Worm (Caenorhabditis elegans): ENCODE data around the gene Y6E2A.4.
"Not testable (repeated sequence)": the region's sequence is repeated elsewhere in the genome, so short reads cannot be mapped to it uniquely, and the experiment has no call there.

Gene Y6E2A.4

DNA sequence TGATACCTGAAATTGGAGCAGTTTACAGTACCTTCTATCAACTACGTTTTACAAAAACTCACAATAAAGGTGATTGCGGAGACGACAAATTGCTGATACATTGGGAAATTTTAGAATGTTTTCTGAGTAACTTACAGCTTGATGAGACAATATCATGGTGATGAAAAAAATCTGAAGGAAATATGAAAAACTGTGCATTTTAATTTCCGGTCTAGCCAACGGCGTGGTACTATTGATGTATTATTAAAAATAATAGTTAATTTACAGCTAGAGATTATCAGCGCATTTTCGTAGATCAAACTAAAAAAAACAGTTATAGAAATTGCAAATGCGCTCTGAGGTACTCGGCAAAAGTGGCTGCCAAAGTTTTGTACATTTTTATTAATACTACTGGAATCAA, 18.5 kb downstream of the Y6E2A.4 start, which contains the start of gene srx-29:
Gene srx-29, minus strand, starts transcription at position 101 of the 400 bp plus-strand sequence.
- TF ChIP-seq him-1 (tag; optimal IDR thresholded peaks at IDR 0.05) (no peak), dao-5 (tag; optimal IDR thresholded peaks at IDR 0.05) (no peak), W03F9.2 (tag; optimal IDR thresholded peaks at IDR 0.05) (no peak)

DNA sequence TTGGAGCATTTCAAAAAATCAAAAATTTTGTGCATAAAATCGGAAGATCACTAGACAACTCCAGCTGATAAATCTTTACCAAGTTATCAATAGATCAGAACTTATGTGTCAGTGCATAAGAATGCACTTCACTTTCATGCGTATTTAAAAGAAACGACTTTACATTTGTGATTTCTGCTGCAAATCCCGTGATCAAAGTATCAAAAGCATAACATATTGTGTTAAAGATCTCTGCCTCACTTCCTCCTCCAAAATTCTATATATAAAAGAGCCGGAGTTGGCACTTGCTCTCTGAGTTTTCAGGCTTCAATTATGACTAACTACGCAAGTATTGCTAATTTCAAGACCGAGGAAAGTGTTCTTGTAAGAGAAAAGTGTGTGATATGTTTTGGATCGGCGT, 22.9 kb downstream of the Y6E2A.4 start, which contains the start of gene nhr-198:
Gene nhr-198, plus strand, starts transcription at position 313 of the 400 bp plus-strand sequence.
- TF ChIP-seq him-1 (tag; optimal IDR thresholded peaks at IDR 0.05) (no peak), W03F9.2 (tag; optimal IDR thresholded peaks at IDR 0.05) (no peak), dao-5 (tag; optimal IDR thresholded peaks at IDR 0.05) (no peak)

DNA sequence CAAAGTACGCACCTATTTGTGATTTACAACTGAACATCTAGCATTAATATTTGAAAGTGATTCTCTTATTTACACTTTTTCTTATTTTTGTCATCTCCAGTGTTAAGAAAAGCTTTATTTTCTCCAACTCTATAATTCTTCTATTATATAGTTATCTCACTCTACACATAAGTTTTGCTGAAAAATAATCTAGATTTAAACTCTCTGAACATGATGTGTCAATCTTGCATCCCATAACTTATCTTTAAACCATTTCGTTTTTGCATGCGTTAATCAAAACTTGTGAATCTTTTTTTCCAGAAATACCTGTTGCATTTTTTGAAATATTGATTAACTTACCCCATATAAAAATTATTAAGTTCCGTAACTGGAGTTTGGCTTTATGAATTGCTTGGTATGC, 26.6 kb downstream of the Y6E2A.4 start, which contains the start of gene nhr-268:
Gene nhr-268, plus strand, starts transcription at position 301 of the 400 bp plus-strand sequence.
- TF ChIP-seq him-1 (tag; optimal IDR thresholded peaks at IDR 0.05) (no peak), W03F9.2 (tag; optimal IDR thresholded peaks at IDR 0.05) (no peak), dao-5 (tag; optimal IDR thresholded peaks at IDR 0.05) (no peak)

DNA sequence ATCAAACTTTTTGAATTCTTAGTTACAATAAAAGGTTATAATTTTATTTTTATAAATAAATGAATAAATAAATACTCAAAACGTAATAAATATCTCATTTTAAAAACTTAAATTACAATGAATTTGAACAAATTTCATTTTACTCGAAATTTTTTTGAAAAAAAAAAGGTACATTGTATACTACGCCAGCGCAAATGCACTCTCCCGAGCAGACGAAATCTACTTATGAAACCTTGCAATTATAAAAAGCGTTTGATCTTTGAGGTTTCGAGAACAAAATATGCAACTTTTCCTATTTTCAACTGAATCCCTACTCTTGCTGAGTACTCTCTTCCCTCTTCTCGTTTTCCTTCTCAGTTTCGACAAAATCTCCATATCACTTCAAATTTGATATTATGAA, 28.9 kb downstream of the Y6E2A.4 start, which contains the start of gene nhr-197:
Gene nhr-197, plus strand, starts transcription at position 301 of the 400 bp plus-strand sequence.
- no peak for TF ChIP-seq him-1 (tag; optimal IDR thresholded peaks at IDR 0.05)
- no peak for TF ChIP-seq dao-5 (tag; optimal IDR thresholded peaks at IDR 0.05)
- no peak for TF ChIP-seq W03F9.2 (tag; optimal IDR thresholded peaks at IDR 0.05)

DNA sequence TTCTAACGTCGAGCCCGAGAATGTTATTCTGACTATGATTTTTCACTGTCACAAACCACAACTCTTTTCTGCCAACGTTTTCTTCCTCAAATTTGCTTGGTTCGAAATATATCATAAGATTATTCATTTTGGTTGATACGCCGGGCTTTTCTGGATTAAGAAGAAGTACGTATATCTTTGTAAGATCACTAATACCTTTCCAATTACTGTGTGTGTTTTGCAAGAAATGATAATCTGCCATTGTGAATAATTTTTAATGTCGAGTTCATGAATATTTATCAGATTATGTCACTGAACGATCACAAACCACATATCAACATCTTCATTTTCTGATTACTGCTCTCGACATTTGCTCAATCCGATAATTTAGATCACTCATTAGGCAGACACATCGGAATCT, 31.0 kb downstream of the Y6E2A.4 start, which contains the start of gene nhr-196:
Gene nhr-196, plus strand, starts transcription at position 118 of the 400 bp plus-strand sequence.
- TF ChIP-seq W03F9.2 (tag; optimal IDR thresholded peaks at IDR 0.05) (no peak), dao-5 (tag; optimal IDR thresholded peaks at IDR 0.05) (no peak), him-1 (tag; optimal IDR thresholded peaks at IDR 0.05) (no peak)

DNA sequence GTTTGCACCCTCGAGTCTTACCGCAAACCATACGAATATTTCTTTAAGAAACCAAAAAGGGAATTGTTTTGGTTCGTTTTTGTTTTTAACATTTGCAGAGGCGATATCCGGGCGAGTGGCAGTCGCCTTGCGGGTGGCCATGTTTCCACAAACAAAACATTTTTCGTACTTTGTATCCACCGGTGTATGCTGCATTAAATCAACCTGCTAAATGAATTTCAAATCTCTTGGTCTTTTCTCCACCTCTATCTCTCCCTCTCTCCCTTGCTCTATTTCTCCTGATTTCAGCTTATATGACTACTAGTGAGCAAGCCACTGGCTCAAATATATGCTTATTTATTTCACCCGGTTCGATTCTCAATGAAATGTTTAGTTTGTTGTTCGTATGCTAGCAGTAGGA, 39.4 kb downstream of the Y6E2A.4 start, which contains the start of gene nhr-52:
Gene nhr-52, plus strand, starts transcription at position 301 of the 400 bp plus-strand sequence.
- TF ChIP-seq dao-5 (tag; optimal IDR thresholded peaks at IDR 0.05) (no peak), W03F9.2 (tag; optimal IDR thresholded peaks at IDR 0.05) (no peak), him-1 (tag; optimal IDR thresholded peaks at IDR 0.05) (no peak)

DNA sequence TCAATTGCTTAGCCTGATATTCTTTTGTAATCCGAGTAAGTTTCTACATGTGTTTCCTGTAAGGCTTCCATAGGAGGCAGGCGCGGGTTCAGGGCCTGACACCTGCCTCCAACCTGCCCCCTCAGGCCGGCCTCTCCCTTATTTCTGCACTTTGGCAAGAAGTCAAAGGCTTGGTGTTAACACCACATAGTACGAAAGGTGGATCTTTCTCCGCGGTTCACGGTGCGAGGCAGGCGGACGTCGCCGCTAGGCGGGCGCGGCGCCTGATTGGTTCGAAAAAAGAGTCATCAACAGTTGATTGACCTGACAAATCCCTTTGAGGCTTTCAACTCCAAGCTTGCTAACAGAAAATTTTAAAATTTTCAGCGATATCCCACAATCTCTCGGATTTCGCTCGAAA, 41.7 kb downstream of the Y6E2A.4 start:
- TF ChIP-seq dao-5 (tag; optimal IDR thresholded peaks at IDR 0.05), result no peak
- no peak for TF ChIP-seq W03F9.2 (tag; optimal IDR thresholded peaks at IDR 0.05)
- no peak for TF ChIP-seq him-1 (tag; optimal IDR thresholded peaks at IDR 0.05)

DNA sequence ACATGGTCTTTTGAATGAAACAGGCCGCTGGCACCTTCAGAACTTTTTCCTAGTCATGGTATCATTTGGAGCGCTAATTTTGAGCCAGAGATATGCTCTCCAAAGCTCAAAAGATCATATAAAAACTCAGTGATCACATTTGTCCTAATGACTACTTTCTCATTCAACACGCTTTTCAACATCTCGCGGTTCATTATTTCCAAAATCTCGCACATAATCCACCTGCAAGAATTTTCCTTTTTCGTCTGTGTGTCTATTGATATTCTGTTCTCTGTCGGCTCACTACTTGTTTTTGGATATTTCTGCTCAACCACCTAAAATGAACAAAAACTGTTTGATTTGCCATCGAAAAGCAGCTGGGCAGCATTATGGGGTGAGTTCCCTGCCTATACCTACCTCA, 42.9 kb downstream of the Y6E2A.4 start, which contains the start of gene nhr-51:
Gene nhr-51, plus strand, starts transcription at position 301 of the 400 bp plus-strand sequence.
- TF ChIP-seq W03F9.2 (tag; optimal IDR thresholded peaks at IDR 0.05) (no peak), dao-5 (tag; optimal IDR thresholded peaks at IDR 0.05) (no peak), him-1 (tag; optimal IDR thresholded peaks at IDR 0.05) (no peak)

DNA sequence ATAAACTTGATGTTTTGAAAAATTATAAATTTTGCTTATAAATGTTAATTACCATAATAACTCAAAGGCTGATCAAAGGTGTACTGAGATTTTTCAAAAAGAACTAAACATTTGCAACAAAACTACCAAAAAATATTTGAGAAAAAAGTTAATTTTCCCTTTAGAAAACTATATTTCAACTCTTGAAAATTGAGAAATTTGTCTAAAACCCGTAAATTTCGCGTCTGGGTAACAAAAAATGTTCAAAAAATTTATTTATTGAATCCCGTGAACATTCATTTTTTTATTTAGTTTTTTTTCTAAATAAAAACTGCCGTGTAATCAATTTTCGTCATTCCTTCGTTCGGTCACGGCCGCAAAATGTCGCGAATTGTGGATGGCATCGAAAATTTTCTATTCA, 46.4 kb downstream of the Y6E2A.4 start, which contains the start of gene K06B4.15:
Gene K06B4.15, plus strand, starts transcription at position 301 of the 400 bp plus-strand sequence.
- not testable (repeated sequence) for TF ChIP-seq him-1, dao-5, W03F9.2 (tag; optimal IDR thresholded peaks at IDR 0.05)

DNA sequence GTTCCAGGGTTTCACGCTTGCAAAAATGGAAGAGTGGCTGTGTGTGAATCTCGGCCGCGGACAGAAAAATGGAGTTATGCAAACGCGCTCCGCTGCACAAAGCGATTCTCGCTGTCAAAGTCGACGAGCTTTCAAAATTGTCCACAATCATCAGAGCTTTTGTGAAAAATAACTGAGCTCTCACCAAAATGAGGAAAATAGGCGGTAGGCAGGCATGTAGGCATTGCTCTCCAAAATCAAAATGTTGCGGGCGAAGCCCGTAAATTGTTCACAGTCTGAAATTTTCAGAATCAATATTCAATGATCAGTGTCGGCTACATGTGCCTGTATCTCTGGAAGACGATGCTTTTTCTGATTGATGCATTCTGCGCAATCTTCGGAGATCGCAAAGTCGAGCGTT, 47.7 kb downstream of the Y6E2A.4 start, which contains the start of gene K06B4.4:
Gene K06B4.4, plus strand, starts transcription at position 301 of the 400 bp plus-strand sequence.
- no peak for TF ChIP-seq W03F9.2 (tag; optimal IDR thresholded peaks at IDR 0.05)

DNA sequence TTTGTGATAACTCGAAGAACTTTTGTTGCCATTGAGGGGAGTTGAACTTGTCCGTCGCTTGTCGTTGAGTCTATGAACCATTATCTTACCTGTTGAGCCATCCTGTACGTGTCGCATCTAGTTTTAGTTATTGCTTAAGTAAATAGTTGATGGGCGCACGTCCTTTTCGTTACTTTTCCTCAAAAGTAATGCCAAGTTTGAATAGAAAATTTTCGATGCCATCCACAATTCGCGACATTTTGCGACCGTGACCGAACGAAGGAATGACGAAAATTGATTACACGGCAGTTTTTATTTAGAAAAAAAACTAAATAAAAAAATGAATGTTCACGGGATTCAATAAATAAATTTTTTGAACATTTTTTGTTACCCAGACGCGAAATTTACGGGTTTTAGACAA, 48.4 kb downstream of the Y6E2A.4 start, which contains the start of gene F53E4.1:
Gene F53E4.1, minus strand, starts transcription at position 101 of the 400 bp plus-strand sequence.
- TF ChIP-seq W03F9.2, dao-5, him-1 (tag; optimal IDR thresholded peaks at IDR 0.05): not testable (repeated sequence)

DNA sequence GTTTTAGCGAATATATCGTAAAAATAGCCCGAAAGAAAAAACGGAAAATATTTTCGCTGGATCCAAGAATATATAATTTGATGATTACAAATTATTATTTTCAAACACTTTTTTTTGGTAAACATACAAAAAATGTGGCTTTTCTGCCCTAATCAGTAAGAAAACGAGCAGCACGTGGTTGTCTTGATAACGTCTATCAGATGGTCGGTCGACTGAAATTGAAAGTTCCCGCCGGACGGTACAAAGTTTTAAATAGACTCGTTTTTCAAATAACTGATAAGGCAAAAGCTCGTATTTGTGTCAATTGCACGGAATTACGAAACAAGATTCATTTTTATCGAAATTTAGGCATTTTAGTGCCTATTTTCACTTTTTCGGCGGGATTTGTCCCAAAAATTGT, 49.9 kb downstream of the Y6E2A.4 start:
- TF ChIP-seq him-1 (tag; optimal IDR thresholded peaks at IDR 0.05) (no peak), W03F9.2 (tag; optimal IDR thresholded peaks at IDR 0.05) (no peak), dao-5 (tag; optimal IDR thresholded peaks at IDR 0.05) (no peak)

DNA sequence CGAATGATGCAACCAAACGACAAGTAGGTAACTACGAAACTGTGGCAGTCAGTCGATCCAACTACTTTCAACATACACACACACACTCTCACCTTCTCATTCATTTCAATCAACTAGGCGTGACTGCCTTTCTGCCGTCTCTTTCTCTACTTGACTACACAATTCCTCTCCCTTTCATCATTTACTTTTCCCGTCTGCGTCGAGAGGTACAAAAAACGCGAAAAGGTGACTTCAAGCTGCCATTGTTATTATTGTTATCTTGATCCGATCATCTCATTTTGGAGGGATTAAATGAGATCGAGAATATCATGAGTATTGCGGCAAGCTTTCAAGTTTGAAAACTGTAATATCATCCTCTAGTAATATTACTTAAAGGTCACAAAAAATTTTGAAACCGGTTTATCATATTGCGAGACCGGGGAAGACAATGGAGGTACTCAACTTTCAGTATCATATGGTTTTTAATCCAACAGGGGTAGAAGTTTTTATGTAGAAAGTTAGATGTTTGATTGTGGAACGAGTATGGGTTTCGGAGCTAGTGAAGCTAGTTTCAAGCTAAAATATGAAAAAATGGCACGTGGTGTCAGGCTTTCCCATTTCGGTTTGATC, 52.4 kb downstream of the Y6E2A.4 start:
- TF ChIP-seq dao-5 (tag; optimal IDR thresholded peaks at IDR 0.05) (no peak), him-1 (tag; optimal IDR thresholded peaks at IDR 0.05) (no peak), W03F9.2 (tag; optimal IDR thresholded peaks at IDR 0.05) (no peak)
